Fruit fly (Drosophila melanogaster) whole organism, embryonic: Measurements from ENCODE around the gene Bub1.

Source experiments
- Awh ChIP-seq: fragments of 200-800 bp; sonication (Bioruptor generic); IDR thresholded peaks from 2 replicates; pipeline ENCODE4, ENCODE4 v1.3.6; 2022; ENCODE audit warnings: missing biosample characterization, missing genetic modification characterization
- CG10209 ChIP-seq: fragments of 200-800 bp; sonication (Bioruptor generic); optimal IDR thresholded peaks from 3 replicates; lab custom pipeline; 2017; ENCODE audit warnings: missing biosample characterization, mild to moderate bottlenecking, missing genetic modification characterization, missing genetic modification reagents
- CG11723 ChIP-seq: fragments of 200-800 bp; sonication (Bioruptor generic); optimal IDR thresholded peaks from 2 replicates; lab custom pipeline; 2017; ENCODE audit warnings: missing biosample characterization, mild to moderate bottlenecking, missing genetic modification characterization
- CG13296 ChIP-seq: fragments of 200-800 bp; sonication (Bioruptor generic); optimal IDR thresholded peaks from 3 replicates; lab custom pipeline; 2018; ENCODE audit warnings: missing biosample characterization, mild to moderate bottlenecking, missing genetic modification characterization
- CG1602 ChIP-seq: fragments of 200-800 bp; sonication (Bioruptor generic); optimal IDR thresholded peaks from 3 replicates; lab custom pipeline; 2016; ENCODE audit warnings: missing biosample characterization, missing genetic modification characterization
- CG17359 ChIP-seq: fragments of 200-800 bp; sonication (Bioruptor generic); optimal IDR thresholded peaks from 3 replicates; lab custom pipeline; 2018; ENCODE audit warnings: missing biosample characterization, mild to moderate bottlenecking, missing genetic modification characterization, moderate library complexity
- CG17802 ChIP-seq: fragments of 200-800 bp; sonication (Bioruptor generic); optimal IDR thresholded peaks from 2 replicates; lab custom pipeline; 2018; ENCODE audit warnings: missing biosample characterization, mild to moderate bottlenecking, missing genetic modification characterization, moderate library complexity
- CG2202 ChIP-seq: fragments of 200-800 bp; sonication (Bioruptor generic); optimal IDR thresholded peaks from 2 replicates; lab custom pipeline; 2018; ENCODE audit warnings: missing biosample characterization, mild to moderate bottlenecking, missing genetic modification characterization
- CG30020 ChIP-seq: fragments of 200-800 bp; optimal IDR thresholded peaks from 2 replicates; lab custom pipeline; 2019; ENCODE audit warnings: missing biosample characterization, mild to moderate bottlenecking, missing genetic modification characterization, moderate library complexity
- CG32532 ChIP-seq: fragments of 200-800 bp; sonication (Bioruptor generic); IDR thresholded peaks from 2 replicates; pipeline ENCODE4 v1.3.6; 2022; ENCODE audit warnings: missing biosample characterization, missing genetic modification characterization
- CG34422 ChIP-seq: fragments of 200-800 bp; sonication (Bioruptor generic); IDR thresholded peaks from 3 replicates; pipeline ENCODE4 v1.3.6; 2022; ENCODE audit warnings: missing biosample characterization, missing genetic modification characterization
- CG4328 ChIP-seq: fragments of 200-800 bp; sonication (Bioruptor generic); optimal IDR thresholded peaks from 3 replicates; lab custom pipeline; 2017; ENCODE audit warnings: missing biosample characterization, missing genetic modification reagents, missing genetic modification characterization
- CG43689 ChIP-seq: fragments of 200-800 bp; sonication (Bioruptor generic); IDR thresholded peaks from 2 replicates; pipeline ENCODE4 v1.3.6; 2022; ENCODE audit warnings: missing biosample characterization, missing genetic modification characterization
- CG4854 ChIP-seq: fragments of 200-800 bp; sonication (Bioruptor generic); optimal IDR thresholded peaks from 2 replicates; lab custom pipeline; 2016; ENCODE audit warnings: missing biosample characterization, missing genetic modification characterization, inconsistent platforms
- CG7839 ChIP-seq: fragments of 200-800 bp; sonication (Bioruptor generic); optimal IDR thresholded peaks from 3 replicates; lab custom pipeline; 2018; ENCODE audit warnings: missing biosample characterization, mild to moderate bottlenecking, missing genetic modification characterization, moderate library complexity
- CG8089 ChIP-seq: fragments of 200-800 bp; sonication (Bioruptor generic); optimal IDR thresholded peaks from 3 replicates; lab custom pipeline; 2016; ENCODE audit warnings: missing biosample characterization, missing genetic modification characterization
- CG8359 ChIP-seq: fragments of 200-800 bp; sonication (Bioruptor generic); optimal IDR thresholded peaks from 2 replicates; lab custom pipeline; 2017; ENCODE audit warnings: missing biosample characterization, mild to moderate bottlenecking, missing genetic modification characterization, borderline replicate concordance
- CG8478 ChIP-seq: fragments of >200 bp; optimal IDR thresholded peaks from 2 replicates; lab custom pipeline; 2018
- CG9437 ChIP-seq: fragments of 200-800 bp; sonication (Bioruptor generic); optimal IDR thresholded peaks from 2 replicates; lab custom pipeline; 2018; ENCODE audit warnings: missing biosample characterization, mild to moderate bottlenecking, missing genetic modification characterization
- CG9876 ChIP-seq: fragments of 200-800 bp; sonication (Bioruptor generic); optimal IDR thresholded peaks from 2 replicates; lab custom pipeline; 2016; ENCODE audit warnings: missing biosample characterization, missing genetic modification characterization
- CoRest ChIP-seq: fragments of 200-800 bp; sonication (Bioruptor generic); optimal IDR thresholded peaks from 3 replicates; lab custom pipeline; 2018; ENCODE audit warnings: missing biosample characterization, mild to moderate bottlenecking, missing genetic modification characterization, moderate library complexity
- CrebB ChIP-seq: fragments of 200-800 bp; sonication (Bioruptor generic); optimal IDR thresholded peaks from 3 replicates; lab custom pipeline; 2018; ENCODE audit warnings: missing biosample characterization, mild to moderate bottlenecking, missing genetic modification characterization
- Dad ChIP-seq: fragments of 200-800 bp; sonication (Bioruptor generic); optimal IDR thresholded peaks from 3 replicates; lab custom pipeline; 2016; ENCODE audit warnings: missing biosample characterization, missing genetic modification characterization
- E2f1 ChIP-seq: fragments of 200-800 bp; sonication (Bioruptor generic); IDR thresholded peaks from 2 replicates; pipeline ENCODE4 v1.3.6; 2022; ENCODE audit warnings: missing biosample characterization, missing genetic modification characterization
- Ets65A ChIP-seq: fragments of 200-800 bp; sonication (Bioruptor generic); peaks from one replicate; lab custom pipeline; 2016; ENCODE audit warnings: missing biosample characterization, missing genetic modification characterization
- H15 ChIP-seq: fragments of 200-800 bp; sonication (Bioruptor generic); IDR thresholded peaks from 3 replicates; pipeline ENCODE4 v1.3.6; 2022; ENCODE audit warnings: missing biosample characterization, missing genetic modification characterization
- HmgD ChIP-seq: fragments of 200-800 bp; sonication (Bioruptor generic); optimal IDR thresholded peaks from 3 replicates; lab custom pipeline; 2016; ENCODE audit warnings: missing biosample characterization, missing genetic modification characterization
- MBD-R2 ChIP-seq: fragments of 200-800 bp; sonication (Bioruptor generic); IDR thresholded peaks from 2 replicates; pipeline ENCODE4 v1.3.6; 2022; ENCODE audit warnings: missing biosample characterization, missing genetic modification characterization
- Myb ChIP-seq: fragments of 200-800 bp; sonication (Bioruptor generic); optimal IDR thresholded peaks from 2 replicates; lab custom pipeline; 2016; ENCODE audit warnings: missing biosample characterization, missing genetic modification characterization
- NK7.1 ChIP-seq: fragments of 200-800 bp; sonication (Bioruptor generic); optimal IDR thresholded peaks from 3 replicates; lab custom pipeline; 2016; ENCODE audit warnings: missing biosample characterization, missing genetic modification characterization
- bsh ChIP-seq, 2 experiments: fragments of 200-800 bp; sonication (Bioruptor generic); optimal IDR thresholded peaks; 2 replicates each; lab custom pipeline; 2017 to 2018; ENCODE audit warnings: mild to moderate bottlenecking in 2 of 2, missing biosample characterization in 2 of 2, missing genetic modification characterization in 2 of 2, moderate library complexity in 1 of 2
- dimm ChIP-seq: fragments of 200-800 bp; sonication (Bioruptor generic); IDR thresholded peaks from 2 replicates; pipeline ENCODE4 v1.3.6; 2022; ENCODE audit warnings: missing biosample characterization, missing genetic modification characterization
- disco-r ChIP-seq: fragments of 200-800 bp; sonication (Bioruptor generic); optimal IDR thresholded peaks from 2 replicates; lab custom pipeline; 2016; ENCODE audit warnings: missing biosample characterization, missing genetic modification characterization
- dysf ChIP-seq: fragments of 200-800 bp; sonication (Bioruptor generic); IDR thresholded peaks from 3 replicates; pipeline ENCODE4 v1.3.6; 2022; ENCODE audit warnings: missing biosample characterization, missing genetic modification characterization
- fru ChIP-seq: fragments of >200 bp; optimal IDR thresholded peaks from 2 replicates; lab custom pipeline; 2017
- her ChIP-seq: fragments of 200-800 bp; sonication (Bioruptor generic); optimal IDR thresholded peaks from 2 replicates; lab custom pipeline; 2016; ENCODE audit warnings: missing biosample characterization, missing genetic modification characterization
- jigr1 ChIP-seq: fragments of 200-800 bp; sonication (Bioruptor generic); IDR thresholded peaks from 3 replicates; pipeline ENCODE4 v1.3.6; 2022; ENCODE audit warnings: missing biosample characterization, missing genetic modification characterization
- jumu ChIP-seq: fragments of 200-800 bp; sonication (Bioruptor generic); optimal IDR thresholded peaks from 3 replicates; lab custom pipeline; 2016; ENCODE audit warnings: missing biosample characterization, missing genetic modification characterization
- lab ChIP-seq: fragments of 200-800 bp; sonication (Bioruptor generic); optimal IDR thresholded peaks from 3 replicates; lab custom pipeline; 2017; ENCODE audit warnings: missing biosample characterization, missing genetic modification characterization, mild to moderate bottlenecking, moderate library complexity, missing genetic modification reagents
- lola ChIP-seq, 3 experiments: fragments of >200 bp in 2 of 3; fragments of 200-800 bp in 1 of 3; sonication (Bioruptor generic) in 1 of 3; optimal IDR thresholded peaks; 2 replicates each; lab custom pipeline; 2017 to 2019; ENCODE audit warnings: missing biosample characterization in 3 of 3, missing genetic modification characterization in 3 of 3, mild to moderate bottlenecking in 1 of 3, moderate library complexity in 1 of 3
- ranshi ChIP-seq: fragments of 200-800 bp; sonication (Bioruptor generic); IDR thresholded peaks from 2 replicates; pipeline ENCODE4 v1.3.6; 2022; ENCODE audit warnings: missing biosample characterization, missing genetic modification characterization
- run ChIP-seq: fragments of 200-800 bp; sonication (Bioruptor generic); optimal IDR thresholded peaks from 3 replicates; lab custom pipeline; 2018; ENCODE audit warnings: missing biosample characterization, mild to moderate bottlenecking, missing genetic modification characterization
- scrt ChIP-seq: fragments of 200-800 bp; sonication (Bioruptor generic); optimal IDR thresholded peaks from 2 replicates; lab custom pipeline; 2018; ENCODE audit warnings: missing biosample characterization, mild to moderate bottlenecking, missing genetic modification characterization, moderate library complexity
- tll ChIP-seq, 2 experiments: fragments of 200-800 bp in 1 of 2; fragments of >200 bp in 1 of 2; sonication (Bioruptor generic) in 1 of 2; optimal IDR thresholded peaks; 2 replicates each; lab custom pipeline; 2017 to 2019; ENCODE audit warnings: missing biosample characterization in 2 of 2, missing genetic modification characterization in 2 of 2, mild to moderate bottlenecking in 1 of 2, moderate library complexity in 1 of 2
- tna ChIP-seq: fragments of 200-800 bp; sonication (Bioruptor generic); IDR thresholded peaks from 2 replicates; pipeline ENCODE4 v1.3.6; 2022; ENCODE audit warnings: missing biosample characterization, missing genetic modification characterization; ENCODE audit not compliant: partially characterized antibody
- ttk ChIP-seq: fragments of 200-800 bp; sonication (Bioruptor generic); IDR thresholded peaks from 2 replicates; pipeline ENCODE4 v2.1.2; 2022; ENCODE audit warnings: missing biosample characterization, missing genetic modification characterization
- twi ChIP-seq: fragments of 200-800 bp; optimal IDR thresholded peaks from 2 replicates; lab custom pipeline; 2019; ENCODE audit warnings: missing biosample characterization, mild to moderate bottlenecking, missing genetic modification characterization, moderate library complexity
- usp ChIP-seq: fragments of >200 bp; optimal IDR thresholded peaks from 2 replicates; lab custom pipeline; 2017; ENCODE audit warnings: missing biosample characterization, missing genetic modification characterization
- z ChIP-seq: fragments of 200-800 bp; sonication (Bioruptor generic); IDR thresholded peaks from 3 replicates; pipeline ENCODE4 v1.3.6; 2022; ENCODE audit warnings: missing biosample characterization, missing genetic modification characterization

The Bub1 gene

DNA sequence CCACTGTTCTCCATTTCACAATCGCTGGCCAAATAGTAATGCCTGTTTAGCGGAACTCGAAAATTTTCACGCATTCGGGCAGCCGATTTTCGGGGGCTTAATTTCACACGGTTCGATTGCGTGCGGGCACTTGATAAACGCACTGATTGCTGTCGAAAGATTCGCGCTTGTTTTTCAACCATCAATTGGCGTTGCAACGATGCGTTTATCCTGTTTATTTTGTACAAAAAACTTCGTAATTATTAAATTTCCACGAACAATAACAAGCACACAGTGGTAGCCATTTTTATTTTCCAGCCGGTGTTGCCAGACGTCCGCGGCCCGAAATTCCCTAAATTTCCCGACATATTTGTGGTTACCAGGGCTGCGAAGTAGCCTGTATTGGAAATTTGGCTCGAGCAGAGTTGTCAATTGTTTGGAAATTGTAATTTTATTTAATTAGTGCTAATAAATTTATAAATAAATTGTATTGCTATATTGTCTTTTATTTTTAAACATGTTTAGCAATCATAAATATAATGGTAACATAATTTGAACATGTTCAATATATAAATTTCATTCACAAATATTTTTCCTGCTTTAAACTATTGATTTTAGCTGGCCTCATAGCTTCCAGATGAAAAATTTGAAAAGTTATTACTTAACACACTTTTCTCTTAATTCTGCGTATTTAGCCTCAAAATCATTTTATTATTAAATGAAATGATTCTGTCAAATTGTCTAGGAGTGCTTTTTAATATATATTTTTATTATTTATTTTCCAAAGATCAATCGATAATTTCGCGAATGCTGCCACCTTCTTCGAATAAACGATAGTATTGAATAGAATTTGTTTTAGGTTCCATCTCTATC lies 48.0 kb downstream of the Bub1 start, which contains the start of the genes Ncoa6 and cype (continued):
- no peak for TF ChIP-seq scrt
- TF ChIP-seq H15 (GFP tag; lab: Robert Waterston, UW): 0 out of 3 replicates have a peak, but pooled peaks have one; percentile 40
- TF ChIP-seq CG7839 (tag; lab: Kevin White, UChicago): peak; percentile 64
- TF ChIP-seq CG17359 (tag; lab: Kevin White, UChicago): peak; percentile 45
- no peak for TF ChIP-seq jumu (GFP tag; lab: Kevin White, UChicago)
- TF ChIP-seq CG8478 (lab: Kevin White, UChicago): no peak
- no peak; the same call in 1 of the 2 replicates for TF ChIP-seq MBD-R2 (GFP tag; lab: Robert Waterston, UW)
- TF ChIP-seq NK7.1 (GFP tag; lab: Kevin White, UChicago): no peak
- TF ChIP-seq dimm (GFP tag; lab: Robert Waterston, UW): no peak
- TF ChIP-seq dysf (GFP tag; lab: Robert Waterston, UW): no peak
- no peak for TF ChIP-seq usp (GFP tag; lab: Kevin White, UChicago)
- TF ChIP-seq CG43689 (GFP tag; lab: Robert Waterston, UW): no peak
- TF ChIP-seq disco-r (GFP tag; lab: Kevin White, UChicago): no peak
- TF ChIP-seq twi (tag; lab: Kevin White, UChicago): peak; percentile 38
- TF ChIP-seq run (tag; lab: Kevin White, UChicago): peak; percentile 69
- TF ChIP-seq z (GFP tag; lab: Robert Waterston, UW): no peak
- no peak for TF ChIP-seq CG8089
- no peak for TF ChIP-seq CG8359
- no peak for TF ChIP-seq tll (GFP tag; optimal IDR thresholded peaks at IDR 0.05; lab: Kevin White, UChicago)
- TF ChIP-seq fru (lab: Kevin White, UChicago): no peak
- TF ChIP-seq CG2202 (tag; lab: Kevin White, UChicago): no peak
- TF ChIP-seq HmgD (GFP tag; lab: Kevin White, UChicago): no peak
- TF ChIP-seq ttk (GFP tag; lab: Robert Waterston, UW): peak; percentile 41
- TF ChIP-seq E2f1 (GFP tag; lab: Robert Waterston, UW): peak; percentile 54
- TF ChIP-seq Ets65A (GFP tag; lab: Kevin White, UChicago): peak; percentile 70
- peak; percentile 69 for TF ChIP-seq CG32532 (GFP tag; lab: Robert Waterston, UW)
- TF ChIP-seq CG13296 (GFP tag; lab: Kevin White, UChicago): peak; percentile 51
- TF ChIP-seq CG17802: no peak
- TF ChIP-seq CG9876 (GFP tag; lab: Kevin White, UChicago): no peak
- TF ChIP-seq Awh (GFP tag; lab: Robert Waterston, UW): 0 out of 2 replicates have a peak, but pooled peaks have one; percentile 5
- TF ChIP-seq jigr1: 0 out of 3 replicates have a peak, but pooled peaks have one; percentile 31
- TF ChIP-seq CG1602: peak; percentile 17
- peak; percentile 40; the same call in 2 of the 3 replicates for TF ChIP-seq CG34422
- TF ChIP-seq tna (GFP tag; lab: Robert Waterston, UW): peak; percentile 37; the same call in 1 of the 2 replicates
- no peak for TF ChIP-seq CG4854 (GFP tag; lab: Kevin White, UChicago)
- peak; percentile 69 for TF ChIP-seq CG4328 (GFP tag; lab: Kevin White, UChicago)
- peak; percentile 57 for TF ChIP-seq CG30020 (tag; lab: Kevin White, UChicago)
- peak; percentile 69 for TF ChIP-seq CoRest (tag; lab: Kevin White, UChicago)
- no peak for TF ChIP-seq Dad
- TF ChIP-seq CG10209: peak; percentile 34
- peak; percentile 12 for TF ChIP-seq her
- TF ChIP-seq ranshi (GFP tag; lab: Robert Waterston, UW): peak; percentile 54; the same call in 1 of the 2 replicates
- TF ChIP-seq CG11723 (GFP tag; lab: Kevin White, UChicago): no peak
- peak in 1 of 2 experiments; percentile 53 for TF ChIP-seq bsh (GFP tag; optimal IDR thresholded peaks at IDR 0.05; lab: Kevin White, UChicago)
- TF ChIP-seq CrebB: no peak
- TF ChIP-seq CG9437 (GFP tag; lab: Kevin White, UChicago): peak; percentile 59
- peak; percentile 60 for TF ChIP-seq lab (GFP tag; lab: Kevin White, UChicago)
- peak in 1 of 3 experiments; percentile 33 for TF ChIP-seq lola (GFP tag; optimal IDR thresholded peaks at IDR 0.05; lab: Kevin White, UChicago)
- TF ChIP-seq Myb: no peak
